Worm (Caenorhabditis elegans): Measurements from ENCODE around the gene F27E5.8.

DNA sequence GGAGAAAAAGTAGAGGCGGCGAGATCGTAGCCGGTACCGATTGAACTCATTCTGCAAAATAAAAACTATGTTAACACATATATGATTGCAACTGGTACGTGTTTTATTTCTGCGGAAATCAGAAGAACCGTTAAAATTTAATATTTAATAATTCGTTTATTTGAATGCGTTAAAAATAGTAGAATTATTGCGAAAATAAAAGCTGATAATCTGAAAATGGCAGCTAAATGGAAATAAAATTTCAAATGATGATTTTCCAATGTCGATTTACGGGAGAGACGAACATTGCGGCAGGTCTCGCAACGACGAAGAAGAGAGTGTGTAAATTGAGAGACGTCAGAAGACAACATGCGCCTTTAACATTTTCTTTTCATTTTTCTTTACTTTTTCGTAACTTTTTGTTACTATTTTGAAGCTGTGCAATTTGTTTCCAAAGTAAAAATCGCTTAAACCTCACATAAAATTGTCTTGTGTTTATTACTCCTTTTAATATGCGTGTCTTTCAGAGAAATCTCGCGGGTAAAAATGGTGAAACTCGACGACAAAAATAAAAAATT, 27.4 kb downstream of the F27E5.8 start, which contains the start of the genes pas-7 and puf-12:
- TF ChIP-seq lin-38 (GFP tag; IDR thresholded peaks at IDR 0.05) (no peak), nhr-10 (tag; optimal IDR thresholded peaks at IDR 0.05) (no peak), nhr-25 (tag; optimal IDR thresholded peaks at IDR 0.05; ENCODE audit: borderline replicate concordance, insufficient read depth) (no peak), php-3 (GFP tag; IDR thresholded peaks at IDR 0.05) (no peak)
